Worm (Caenorhabditis elegans) whole organism, young adult: ENCODE results near the gene cdf-1.

ENCODE experiments used
- akir-1 ChIP-seq: fragments of 200-800 bp; sonication (Bioruptor generic); optimal IDR thresholded peaks from 2 replicates; lab custom pipeline; 2018; ENCODE audit warnings: mild to moderate bottlenecking, missing genetic modification characterization, moderate library complexity, missing compliant biosample characterization
- dpl-1 ChIP-seq: fragments of 150-350 bp; optimal IDR thresholded peaks from 2 replicates; lab custom pipeline; 2014; ENCODE audit warnings: missing biosample characterization, missing genetic modification reagents, missing genetic modification characterization
- nfya-2 ChIP-seq: fragments of 200-800 bp; sonication (Bioruptor generic); IDR thresholded peaks from 2 replicates; pipeline ENCODE4 v1.3.6; 2022; ENCODE audit warnings: missing genetic modification reagents, missing genetic modification characterization, missing compliant biosample characterization
- nhr-80 ChIP-seq: sonication (generic microtip); optimal IDR thresholded peaks from 2 replicates; lab custom pipeline; 2016; ENCODE audit warnings: missing genetic modification characterization, missing compliant biosample characterization
- ztf-26 ChIP-seq: sonication (generic microtip); optimal IDR thresholded peaks from 2 replicates; lab custom pipeline; 2017; ENCODE audit warnings: missing genetic modification characterization, missing compliant biosample characterization

DNA sequence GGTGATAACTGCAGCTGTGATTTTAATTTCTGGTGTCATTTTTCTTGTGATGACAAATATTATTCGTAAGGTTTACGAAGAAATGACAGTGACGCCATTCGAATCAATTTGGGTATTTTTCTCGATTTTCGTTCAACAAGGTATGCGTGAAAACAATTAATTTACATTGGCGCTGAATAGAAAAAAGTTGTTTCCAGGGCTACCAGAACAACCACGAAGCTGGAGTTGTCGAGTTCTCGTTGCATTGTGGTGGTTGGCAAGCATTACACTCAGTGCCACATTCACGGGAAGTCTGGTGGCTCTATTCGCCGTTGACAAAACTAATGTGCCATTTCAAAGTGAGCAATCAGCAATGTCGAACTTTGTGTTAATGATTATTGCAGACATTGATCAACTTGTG, 2.8 kb upstream of the cdf-1 start:
- TF ChIP-seq dpl-1 (GFP tag; lab: Kevin White, UChicago): no peak
- TF ChIP-seq nfya-2: no peak
- TF ChIP-seq akir-1 (GFP tag; lab: Kevin White, UChicago): no peak
- TF ChIP-seq nhr-80 (tag; lab: Kevin White, UChicago): no peak
- no peak for TF ChIP-seq ztf-26 (tag; lab: Kevin White, UChicago)
